Fruit fly (Drosophila melanogaster) Kc167 (cell line): ENCODE measurements around the gene Sws1.

ENCODE experiments used
- h ChIP-seq: fragments of >200 bp; optimal IDR thresholded peaks from 3 replicates; lab custom pipeline; 2018; ENCODE audit warnings: missing external identifiers
- ttk ChIP-seq: sonication (Bioruptor generic); optimal IDR thresholded peaks from 2 replicates; lab custom pipeline; 2017; ENCODE audit warnings: missing external identifiers

- TF ChIP-seq h (lab: Kevin White, UChicago), result no peak
- no peak for TF ChIP-seq ttk (lab: Kevin White, UChicago)
Observed at dm6 chr2L:2585285-2585684, 10.4 kb upstream of the Sws1 start, which contains the start of gene Drp1.
